Worm (Caenorhabditis elegans): Measurements from ENCODE around the gene F36H9.7.

The F36H9.7 gene

ce11 chrV:1756856-1757255, 17.9 kb downstream of the F36H9.7 start, which contains the start of gene clec-204:
Gene clec-204 (plus strand): TSS chrV:1757156.
- TF ChIP-seq lin-29 (GFP tag; IDR thresholded peaks at IDR 0.05) (no peak), lin-1 (GFP tag; IDR thresholded peaks at IDR 0.05) (no peak), F49E8.2 (tag; optimal IDR thresholded peaks at IDR 0.05; ENCODE audit: borderline replicate concordance) (no peak), dve-1 (tag; optimal IDR thresholded peaks at IDR 0.05; ENCODE audit: insufficient read depth) (no peak), Y105C5A.15 (GFP tag; IDR thresholded peaks at IDR 0.05) (no peak), unc-130 (GFP tag; optimal IDR thresholded peaks at IDR 0.05) (no peak), pqm-1 (tag; optimal IDR thresholded peaks at IDR 0.05) (peak; percentile 55), aha-1 (tag) (peak; percentile 23)

DNA sequence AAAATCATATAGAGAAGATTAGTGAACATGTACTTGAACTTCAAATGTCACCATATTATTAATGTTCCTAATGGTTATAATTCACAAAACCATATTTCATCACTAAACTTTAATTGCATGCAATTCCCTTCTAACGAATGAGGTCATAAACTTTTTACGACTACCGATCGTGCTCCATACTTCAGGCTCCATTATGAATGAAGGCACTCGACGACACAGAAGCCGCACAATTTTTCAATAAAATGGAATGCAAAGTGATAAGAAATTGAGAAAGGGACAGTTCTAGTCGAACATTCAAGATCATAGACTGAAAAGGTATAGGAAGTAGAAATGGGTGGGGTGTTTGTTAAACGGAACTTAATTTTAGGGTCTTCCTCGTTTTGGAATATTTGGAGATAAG, 18.6 kb downstream of the F36H9.7 start:
- TF ChIP-seq daf-16 (GFP tag; optimal IDR thresholded peaks at IDR 0.05) (no peak), daf-16 (tag; optimal IDR thresholded peaks at IDR 0.05) (no peak), nhr-237 (tag; optimal IDR thresholded peaks at IDR 0.05) (no peak), nhr-10 (tag; optimal IDR thresholded peaks at IDR 0.05) (no peak), pqm-1 (tag; optimal IDR thresholded peaks at IDR 0.05) (peak; percentile 55), nhr-77 (tag; optimal IDR thresholded peaks at IDR 0.05) (no peak), dmd-6 (GFP tag; IDR thresholded peaks at IDR 0.05) (peak; percentile 37; the same call in 1 of the 2 replicates), php-3 (GFP tag; IDR thresholded peaks at IDR 0.05) (0 out of 2 replicates have a peak, but pooled peaks have one; percentile 13), mdl-1 (tag; optimal IDR thresholded peaks at IDR 0.05) (no peak), unc-62 (GFP tag; optimal IDR thresholded peaks at IDR 0.05 in 1 of 2) (peak in 1 of 2 experiments; percentile 70), unc-62 (tag; optimal IDR thresholded peaks at IDR 0.05) (no peak)

ce11 chrV:1755589-1755988, 19.1 kb downstream of the F36H9.7 start, which contains the start of gene ZK697.14:
Gene ZK697.14 (minus strand): TSS chrV:1755689.
- no peak for TF ChIP-seq mes-2 (tag; optimal IDR thresholded peaks at IDR 0.05; ENCODE audit: poor library complexity, severe bottlenecking)
- no peak for TF ChIP-seq daf-16 (GFP tag; optimal IDR thresholded peaks at IDR 0.05)
- TF ChIP-seq daf-16 (tag; optimal IDR thresholded peaks at IDR 0.05): no peak
- TF ChIP-seq mep-1 (tag; optimal IDR thresholded peaks at IDR 0.05): no peak
- TF ChIP-seq dmd-6 (GFP tag; IDR thresholded peaks at IDR 0.05): no peak
- no peak for TF ChIP-seq tag-97 (GFP tag; IDR thresholded peaks at IDR 0.05)
- no peak for TF ChIP-seq saeg-2 (GFP tag; IDR thresholded peaks at IDR 0.05)
- no peak for TF ChIP-seq unc-130 (GFP tag; optimal IDR thresholded peaks at IDR 0.05)
- TF ChIP-seq lir-3 (tag; optimal IDR thresholded peaks at IDR 0.05): no peak
- no peak for TF ChIP-seq zip-2 (tag; optimal IDR thresholded peaks at IDR 0.05)
- TF ChIP-seq zip-11 (GFP tag; IDR thresholded peaks at IDR 0.05): no peak
- TF ChIP-seq sdz-12 (GFP tag; optimal IDR thresholded peaks at IDR 0.05): no peak
- no peak for TF ChIP-seq F37D6.2 (tag; optimal IDR thresholded peaks at IDR 0.05)
- TF ChIP-seq pqm-1 (tag; optimal IDR thresholded peaks at IDR 0.05): no peak
- TF ChIP-seq R02D3.7 (tag; optimal IDR thresholded peaks at IDR 0.05): no peak

DNA sequence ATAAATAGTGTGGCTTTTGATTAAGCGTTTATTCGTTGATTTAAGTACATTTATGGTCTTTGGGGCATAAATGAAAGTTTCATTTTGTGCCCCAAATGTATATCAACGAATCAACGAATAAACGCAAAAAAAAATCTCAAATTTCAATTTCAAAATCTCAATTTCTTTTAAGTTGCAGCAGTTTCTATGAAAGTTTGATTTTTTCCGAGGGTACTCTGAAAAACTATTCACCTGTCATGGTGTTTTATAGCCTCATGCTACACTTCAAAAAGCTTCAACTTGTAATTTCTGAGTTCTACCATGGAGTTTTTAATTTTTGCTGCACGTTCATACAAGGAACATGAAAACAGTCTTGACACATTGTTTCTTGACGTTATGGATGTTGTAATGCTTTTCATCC, 22.2 kb downstream of the F36H9.7 start, which contains the start of gene ZK697.1:
TSS of gene ZK697.1 (plus strand) at position 301 of the 400 bp plus-strand sequence.
- no peak for TF ChIP-seq Y5F2A.4 (GFP tag; optimal IDR thresholded peaks at IDR 0.05)
- TF ChIP-seq gei-8 (GFP tag; optimal IDR thresholded peaks at IDR 0.05): no peak
- no peak for TF ChIP-seq nhr-237 (tag; optimal IDR thresholded peaks at IDR 0.05)
- no peak for TF ChIP-seq mdt-29 (GFP tag; IDR thresholded peaks at IDR 0.05)
- TF ChIP-seq lin-1 (GFP tag; IDR thresholded peaks at IDR 0.05): no peak
- TF ChIP-seq nhr-41 (GFP tag; IDR thresholded peaks at IDR 0.05): no peak
- no peak for TF ChIP-seq dmd-9 (GFP tag; IDR thresholded peaks at IDR 0.05)
- TF ChIP-seq mes-2 (tag; optimal IDR thresholded peaks at IDR 0.05; ENCODE audit: poor library complexity, severe bottlenecking): no peak
- no peak for TF ChIP-seq F44E2.7 (GFP tag; IDR thresholded peaks at IDR 0.05)

DNA sequence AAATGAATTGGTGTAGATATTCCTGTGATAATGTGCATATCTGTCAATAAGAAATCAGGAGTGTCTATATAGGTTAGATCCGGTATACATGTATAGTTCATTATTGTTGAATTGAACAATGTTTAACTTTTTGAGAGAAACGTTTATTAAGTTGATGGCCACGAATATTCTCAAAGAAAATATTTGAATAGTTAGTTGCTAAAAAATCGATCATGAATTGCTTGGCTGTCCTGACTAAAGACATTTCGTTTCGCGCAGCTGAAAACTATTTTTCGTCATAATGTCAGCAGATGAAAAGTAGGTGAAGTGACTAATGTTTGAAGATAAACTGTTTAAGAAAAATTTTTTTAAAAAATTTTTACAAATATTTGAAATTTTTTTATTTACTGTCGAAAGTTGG, 23.3 kb downstream of the F36H9.7 start, which contains the start of gene srh-199:
TSS of gene srh-199 (minus strand) at position 101 of the 400 bp plus-strand sequence.
- no peak for TF ChIP-seq daf-8 (GFP tag; IDR thresholded peaks at IDR 0.05)
- no peak for TF ChIP-seq jun-1 (tag; optimal IDR thresholded peaks at IDR 0.05)
